Worm (Caenorhabditis elegans) whole organism, L2 larva: ENCODE data around the gene nhr-56.

Experiments used
- C34F6.9 ChIP-seq: fragments of 150-350 bp; optimal IDR thresholded peaks from 2 replicates; lab custom pipeline; 2014; ENCODE audit warnings: missing biosample characterization, missing genetic modification characterization
- F13H6.1 ChIP-seq: sonication (generic microtip); optimal IDR thresholded peaks from 2 replicates; lab custom pipeline; 2016; ENCODE audit warnings: missing genetic modification characterization, missing compliant biosample characterization
- alr-1 ChIP-seq: fragments of 150-350 bp; optimal IDR thresholded peaks from 2 replicates; lab custom pipeline; 2014; ENCODE audit warnings: missing biosample characterization, missing genetic modification characterization
- aly-2 ChIP-seq: fragments of 150-350 bp; optimal IDR thresholded peaks from 2 replicates; lab custom pipeline; 2014; ENCODE audit warnings: missing biosample characterization, missing genetic modification characterization
- ama-1 ChIP-seq: fragments of 150-350 bp; optimal IDR thresholded peaks from 2 replicates; lab custom pipeline; 2018; ENCODE audit warnings: inconsistent platforms
- blmp-1 ChIP-seq: sonication (generic microtip); optimal IDR thresholded peaks from 2 replicates; lab custom pipeline; 2017; ENCODE audit warnings: missing genetic modification characterization, mild to moderate bottlenecking, missing compliant biosample characterization, antibody characterized with exemption, moderate library complexity; ENCODE audit not compliant: insufficient read depth
- ceh-16 ChIP-seq: fragments of 150-350 bp; optimal IDR thresholded peaks from 2 replicates; lab custom pipeline; 2014; ENCODE audit warnings: missing biosample characterization, missing genetic modification characterization
- ceh-82 ChIP-seq: fragments of 150-350 bp; optimal IDR thresholded peaks from 2 replicates; lab custom pipeline; 2014; ENCODE audit warnings: missing biosample characterization, missing genetic modification characterization
- egl-27 ChIP-seq: sonication (generic microtip); optimal IDR thresholded peaks from 3 replicates; lab custom pipeline; 2017; ENCODE audit warnings: missing biosample characterization, missing genetic modification reagents, missing genetic modification characterization
- elt-1 ChIP-seq: fragments of 150-350 bp; optimal IDR thresholded peaks from 2 replicates; lab custom pipeline; 2014; ENCODE audit warnings: missing biosample characterization, missing genetic modification characterization
- elt-3 ChIP-seq: sonication (generic microtip); optimal IDR thresholded peaks from 2 replicates; lab custom pipeline; 2017; ENCODE audit warnings: missing biosample characterization, missing genetic modification characterization
- fos-1 ChIP-seq: fragments of 150-350 bp; optimal IDR thresholded peaks from 2 replicates; lab custom pipeline; 2014; ENCODE audit warnings: missing biosample characterization, missing genetic modification characterization
- lin-11 ChIP-seq: fragments of 150-350 bp; sonication (generic microtip); optimal IDR thresholded peaks from 2 replicates; lab custom pipeline; 2014; ENCODE audit warnings: missing biosample characterization, missing genetic modification characterization, inconsistent platforms, mixed read lengths
- lin-39 ChIP-seq: fragments of 150-350 bp; optimal IDR thresholded peaks from 2 replicates; lab custom pipeline; 2014; ENCODE audit warnings: missing biosample characterization, missing genetic modification reagents, missing genetic modification characterization
- lsy-2 ChIP-seq, 2 experiments: fragments of 150-350 bp in 1 of 2; sonication (generic microtip) in 1 of 2; optimal IDR thresholded peaks; 2 replicates each; lab custom pipeline; 2014 to 2017; ENCODE audit warnings: missing biosample characterization in 2 of 2, missing genetic modification characterization in 2 of 2
- mbf-1 ChIP-seq: sonication (generic microtip); optimal IDR thresholded peaks from 2 replicates; lab custom pipeline; 2017; ENCODE audit warnings: missing biosample characterization, missing genetic modification characterization
- nhr-10 ChIP-seq: sonication (generic microtip); optimal IDR thresholded peaks from 2 replicates; lab custom pipeline; 2017; ENCODE audit warnings: missing biosample characterization, missing genetic modification characterization
- nhr-11 ChIP-seq: fragments of 150-350 bp; optimal IDR thresholded peaks from 2 replicates; lab custom pipeline; 2014; ENCODE audit warnings: missing biosample characterization, missing genetic modification characterization
- nhr-12 ChIP-seq: fragments of 150-350 bp; optimal IDR thresholded peaks from 2 replicates; lab custom pipeline; 2014; ENCODE audit warnings: missing biosample characterization, missing genetic modification characterization
- nhr-129 ChIP-seq: fragments of 150-350 bp; optimal IDR thresholded peaks from 2 replicates; lab custom pipeline; 2014; ENCODE audit warnings: missing biosample characterization, missing genetic modification characterization
- nhr-21 ChIP-seq: fragments of 150-350 bp; optimal IDR thresholded peaks from 2 replicates; lab custom pipeline; 2014; ENCODE audit warnings: missing biosample characterization, missing genetic modification characterization
- nhr-23 ChIP-seq: fragments of 150-350 bp; optimal IDR thresholded peaks from 2 replicates; lab custom pipeline; 2014; ENCODE audit warnings: missing biosample characterization, missing genetic modification reagents, missing genetic modification characterization
- nhr-237 ChIP-seq: fragments of 150-350 bp; optimal IDR thresholded peaks from 2 replicates; lab custom pipeline; 2014; ENCODE audit warnings: missing biosample characterization, missing genetic modification characterization
- nhr-25 ChIP-seq: fragments of 150-350 bp; sonication (generic microtip); optimal IDR thresholded peaks from 3 replicates; lab custom pipeline; 2014; ENCODE audit warnings: missing biosample characterization, missing genetic modification characterization
- nhr-6 ChIP-seq: fragments of 150-350 bp; optimal IDR thresholded peaks from 2 replicates; lab custom pipeline; 2014; ENCODE audit warnings: missing biosample characterization, missing genetic modification characterization
- nhr-77 ChIP-seq: fragments of 150-350 bp; optimal IDR thresholded peaks from 2 replicates; lab custom pipeline; 2014; ENCODE audit warnings: missing biosample characterization, missing genetic modification characterization
- sem-4 ChIP-seq: fragments of 150-350 bp; optimal IDR thresholded peaks from 2 replicates; lab custom pipeline; 2014; ENCODE audit warnings: missing biosample characterization, missing genetic modification reagents, missing genetic modification characterization
- skn-1 ChIP-seq: sonication (generic microtip); optimal IDR thresholded peaks from 2 replicates; lab custom pipeline; 2017; ENCODE audit warnings: missing biosample characterization, missing genetic modification characterization
- sma-9 ChIP-seq, 2 experiments: fragments of 150-350 bp in 1 of 2; sonication (generic microtip) in 1 of 2; optimal IDR thresholded peaks; 2 replicates each; lab custom pipeline; 2014 to 2016; ENCODE audit warnings: missing genetic modification characterization in 2 of 2, mild to moderate bottlenecking in 1 of 2, missing biosample characterization in 1 of 2, missing compliant biosample characterization in 1 of 2, missing genetic modification reagents in 1 of 2, moderate library complexity in 1 of 2
- snpc-4 ChIP-seq: fragments of 150-350 bp; optimal IDR thresholded peaks from 2 replicates; lab custom pipeline; 2014; ENCODE audit warnings: missing biosample characterization, missing genetic modification characterization
- unc-39 ChIP-seq: fragments of 150-350 bp; optimal IDR thresholded peaks from 2 replicates; lab custom pipeline; 2014; ENCODE audit warnings: missing biosample characterization, missing genetic modification characterization
- unc-55 ChIP-seq: fragments of 150-350 bp; sonication (generic microtip); optimal IDR thresholded peaks from 3 replicates; lab custom pipeline; 2014; ENCODE audit warnings: missing biosample characterization, missing genetic modification reagents, missing genetic modification characterization
- unc-62 ChIP-seq: fragments of 150-350 bp; optimal IDR thresholded peaks from 2 replicates; lab custom pipeline; 2014; ENCODE audit warnings: missing biosample characterization, missing genetic modification reagents, missing genetic modification characterization
- zag-1 ChIP-seq: fragments of 150-350 bp; optimal IDR thresholded peaks from 2 replicates; lab custom pipeline; 2014; ENCODE audit warnings: missing biosample characterization, missing genetic modification characterization
- ztf-1 ChIP-seq: fragments of 200-800 bp; sonication (Bioruptor generic); conservative IDR thresholded peaks from 2 replicates; pipeline ENCODE4 v1.3.6; 2022; ENCODE audit warnings: missing genetic modification characterization, missing compliant biosample characterization
- ztf-11 ChIP-seq: sonication (generic microtip); optimal IDR thresholded peaks from 2 replicates; lab custom pipeline; 2017; ENCODE audit warnings: missing biosample characterization, missing genetic modification characterization
- ztf-4 ChIP-seq: fragments of 150-350 bp; optimal IDR thresholded peaks from 2 replicates; lab custom pipeline; 2014; ENCODE audit warnings: missing biosample characterization, missing genetic modification characterization

Gene nhr-56

DNA sequence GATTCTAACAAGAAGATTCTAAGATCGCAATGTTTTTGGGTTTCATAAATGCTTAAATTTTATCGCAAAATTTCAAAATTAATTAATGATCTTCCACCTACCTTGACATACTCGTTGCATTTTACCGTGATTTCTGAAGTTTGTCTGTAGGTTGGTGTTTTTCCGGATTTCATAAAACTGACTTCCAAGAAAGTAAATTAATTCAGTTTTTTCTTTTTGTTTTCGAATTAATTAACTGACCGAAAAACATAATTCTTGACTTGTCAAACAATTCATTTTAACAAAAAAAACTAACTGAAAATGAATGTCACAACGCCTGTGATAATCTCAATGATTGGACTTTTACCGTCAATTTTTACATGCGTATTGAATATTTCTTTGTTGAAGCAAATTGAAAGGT, 37.1 kb upstream of the nhr-56 start, which contains the start of gene srbc-16:
Gene srbc-16 (plus strand): TSS at position 301 of the 400 bp plus-strand sequence.
- TF ChIP-seq nhr-77 (no peak), alr-1 (tag; lab: Kevin White, UChicago) (no peak), nhr-6 (tag; lab: Kevin White, UChicago) (no peak), lsy-2 (tag; optimal IDR thresholded peaks at IDR 0.05; lab: Kevin White, UChicago) (no peak)

DNA sequence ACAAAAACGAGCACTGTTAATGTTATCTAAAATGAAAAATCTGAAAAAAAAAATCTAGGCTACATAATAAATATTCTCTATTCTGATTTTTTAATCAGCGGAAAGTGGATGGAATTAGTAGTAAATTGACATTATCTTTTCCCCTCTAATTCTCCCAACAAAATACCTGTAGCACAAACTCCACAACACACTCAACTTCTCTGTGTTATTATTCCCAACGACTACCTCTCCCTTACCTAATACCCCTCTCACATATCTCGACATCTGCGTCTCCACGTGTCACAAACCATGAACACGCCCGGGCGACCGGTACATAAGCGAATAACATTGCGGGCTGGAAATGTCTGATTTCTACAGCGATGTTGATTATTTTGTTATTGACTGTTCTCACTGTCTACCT, 35.6 kb upstream of the nhr-56 start, which contains the start of gene cyp-33C2:
Gene cyp-33C2 (plus strand): TSS at position 327 of the 400 bp plus-strand sequence.
- TF ChIP-seq unc-62, result no peak
- TF ChIP-seq F13H6.1, result no peak
- no peak for TF ChIP-seq nhr-23
- TF ChIP-seq blmp-1, result no peak
- TF ChIP-seq snpc-4 (tag; lab: Kevin White, UChicago), result no peak
- no peak for TF ChIP-seq ceh-82 (tag; lab: Kevin White, UChicago)
- no peak for TF ChIP-seq sem-4 (tag; lab: Kevin White, UChicago)
- TF ChIP-seq ama-1 (lab: Kevin White, UChicago), result no peak
- no peak for TF ChIP-seq nhr-25 (tag; lab: Kevin White, UChicago)
- no peak for TF ChIP-seq unc-39

DNA sequence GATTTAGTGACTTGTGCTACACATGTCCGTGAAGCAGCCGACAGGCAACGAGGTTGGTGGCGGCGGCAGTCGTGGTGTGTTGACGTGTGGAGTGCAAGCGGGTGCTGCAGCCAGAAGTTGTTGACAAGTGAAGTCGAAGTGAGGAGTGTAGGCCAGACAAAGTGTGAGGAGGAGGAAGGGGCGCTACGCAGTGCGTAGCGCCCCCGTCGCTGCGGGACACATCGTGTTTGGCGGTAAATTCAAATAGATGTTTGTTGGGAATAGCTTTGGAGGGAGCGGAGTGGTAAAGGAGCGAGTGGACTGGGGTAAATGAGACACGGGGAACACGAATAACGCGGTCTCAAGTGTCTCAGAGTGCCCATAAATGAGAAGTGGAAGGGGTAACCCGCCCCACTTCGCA, 33.3 kb upstream of the nhr-56 start:
- TF ChIP-seq sem-4 (tag; lab: Kevin White, UChicago) (no peak), elt-1 (no peak), nhr-21 (tag; lab: Kevin White, UChicago) (no peak), mbf-1 (tag; lab: Kevin White, UChicago) (no peak), egl-27 (tag; lab: Kevin White, UChicago) (no peak), nhr-12 (tag; lab: Kevin White, UChicago) (no peak), blmp-1 (no peak)
- TF ChIP-seq, all 48 proteins: peak for 0

DNA sequence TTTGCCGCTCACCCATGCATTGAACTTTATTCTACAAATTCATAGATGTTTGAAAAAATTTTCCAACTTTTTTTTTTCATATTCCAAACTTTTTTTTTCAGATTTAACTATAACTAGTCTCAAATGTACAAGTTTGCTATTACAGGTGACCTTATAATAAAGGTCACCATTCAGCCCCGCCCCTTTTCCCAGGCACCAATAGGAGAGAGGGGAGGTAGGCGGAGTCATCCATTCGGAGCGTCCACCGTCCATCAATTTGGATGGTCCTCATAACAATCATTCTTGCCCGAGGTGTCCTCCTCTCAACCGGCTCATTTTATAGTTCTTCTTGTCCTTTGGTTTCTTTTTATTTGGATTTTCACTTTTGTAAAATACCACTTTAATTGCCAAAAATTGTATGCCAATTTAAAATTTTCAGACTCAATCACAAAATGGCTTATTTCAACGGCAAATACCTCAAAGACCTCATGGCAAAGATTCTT, 30.9 kb upstream of the nhr-56 start, which contains the start of gene Y5H2B.3:
Gene Y5H2B.3 (plus strand): TSS at position 432 of the 482 bp plus-strand sequence.
- no peak for TF ChIP-seq ztf-11 (tag; lab: Kevin White, UChicago)
- no peak for TF ChIP-seq nhr-77
- TF ChIP-seq ztf-4 (tag; lab: Kevin White, UChicago), result no peak
- no peak for TF ChIP-seq ceh-82 (tag; lab: Kevin White, UChicago)
- no peak for TF ChIP-seq sma-9 (GFP tag; optimal IDR thresholded peaks at IDR 0.05; lab: Kevin White, UChicago)
- no peak for TF ChIP-seq sma-9 (tag; optimal IDR thresholded peaks at IDR 0.05; lab: Kevin White, UChicago)
- TF ChIP-seq ztf-1 (GFP tag; lab: Robert Waterston, UW), result no peak
- no peak for TF ChIP-seq fos-1 (tag; lab: Kevin White, UChicago)
- no peak for TF ChIP-seq mbf-1 (tag; lab: Kevin White, UChicago)
- no peak for TF ChIP-seq lin-11 (tag; lab: Kevin White, UChicago)

DNA sequence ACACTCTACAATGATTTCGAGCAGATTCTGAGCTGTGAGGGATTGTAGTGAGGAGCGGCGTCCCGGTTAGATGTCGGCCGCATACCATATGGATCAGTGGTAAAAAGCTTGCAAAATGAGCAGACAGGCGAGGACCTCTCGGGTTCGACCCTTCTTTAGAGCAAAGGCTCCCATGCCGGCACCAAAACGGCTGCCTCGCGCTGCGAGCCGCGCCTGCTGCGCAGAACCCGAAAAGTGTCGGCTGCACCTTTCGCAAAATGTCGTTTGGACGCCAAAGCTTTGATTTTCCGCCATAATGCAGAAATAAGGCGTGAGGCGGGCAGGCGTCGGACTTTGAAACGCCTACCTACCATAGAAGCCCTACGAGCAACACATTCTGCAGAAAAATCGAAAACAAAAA, 28.4 kb upstream of the nhr-56 start:
- TF ChIP-seq nhr-77 (no peak), nhr-129 (tag; lab: Kevin White, UChicago) (no peak), unc-39 (no peak), fos-1 (tag; lab: Kevin White, UChicago) (no peak), zag-1 (no peak), ama-1 (lab: Kevin White, UChicago) (no peak), ztf-11 (tag; lab: Kevin White, UChicago) (no peak), skn-1 (tag; lab: Kevin White, UChicago) (no peak), lin-11 (tag; lab: Kevin White, UChicago) (no peak), sem-4 (tag; lab: Kevin White, UChicago) (no peak), unc-55 (no peak), elt-3 (tag; lab: Kevin White, UChicago) (no peak), nhr-237 (tag; lab: Kevin White, UChicago) (no peak), ceh-82 (tag; lab: Kevin White, UChicago) (no peak), nhr-23 (no peak), blmp-1 (no peak), lin-39 (tag; lab: Kevin White, UChicago) (no peak), nhr-21 (tag; lab: Kevin White, UChicago) (no peak)

DNA sequence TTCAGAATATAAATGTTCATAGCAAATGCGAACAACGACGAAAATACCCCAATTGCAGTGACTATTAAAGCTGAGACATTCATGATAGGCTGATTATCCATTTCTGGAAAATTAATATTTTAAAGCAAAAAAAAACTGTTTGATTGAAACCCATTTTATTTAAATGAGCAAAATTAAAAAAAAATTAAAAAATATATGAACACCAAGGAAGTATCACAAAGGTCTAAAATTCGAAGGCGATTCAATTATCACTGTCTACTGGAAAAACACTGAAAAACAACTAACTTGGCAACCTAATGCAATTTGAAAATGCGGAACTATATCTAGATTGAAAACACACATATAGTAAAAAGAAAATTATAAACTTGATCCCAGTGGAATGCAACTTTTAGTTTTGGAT, 27.7 kb upstream of the nhr-56 start, which contains the start of gene srbc-42:
Gene srbc-42 (minus strand): TSS at position 101 of the 400 bp plus-strand sequence.
- no peak for TF ChIP-seq lin-39 (tag; lab: Kevin White, UChicago)
- TF ChIP-seq nhr-10 (tag; lab: Kevin White, UChicago), result no peak
- TF ChIP-seq ceh-16 (tag; lab: Kevin White, UChicago), result no peak
- no peak for TF ChIP-seq nhr-237 (tag; lab: Kevin White, UChicago)
- TF ChIP-seq fos-1 (tag; lab: Kevin White, UChicago), result no peak
- no peak for TF ChIP-seq C34F6.9 (tag; lab: Kevin White, UChicago)
- TF ChIP-seq ztf-1 (GFP tag; lab: Robert Waterston, UW), result no peak
- TF ChIP-seq F13H6.1, result no peak
- TF ChIP-seq nhr-11 (tag; lab: Kevin White, UChicago), result no peak
- TF ChIP-seq blmp-1, result no peak
- TF ChIP-seq nhr-12 (tag; lab: Kevin White, UChicago), result no peak
- no peak for TF ChIP-seq aly-2 (tag; lab: Kevin White, UChicago)
- no peak for TF ChIP-seq skn-1 (tag; lab: Kevin White, UChicago)
- TF ChIP-seq nhr-77, result no peak
- no peak for TF ChIP-seq ztf-4 (tag; lab: Kevin White, UChicago)
- no peak for TF ChIP-seq lin-11 (tag; lab: Kevin White, UChicago)
- TF ChIP-seq nhr-129 (tag; lab: Kevin White, UChicago), result no peak
- TF ChIP-seq zag-1, result no peak
- TF ChIP-seq, all 48 proteins: peak for 0
